Worm (Caenorhabditis elegans) whole organism, midembryonic: Measurements from ENCODE around the gene old-2.

ENCODE experiments used
- T22C8.4 ChIP-seq: fragments of 200-800 bp; sonication (Bioruptor generic); IDR thresholded peaks from 2 replicates; pipeline ENCODE4 v1.3.6; 2022; ENCODE audit warnings: missing genetic modification characterization, missing compliant biosample characterization
- cog-1 ChIP-seq: sonication (generic microtip); optimal IDR thresholded peaks from 2 replicates; lab custom pipeline; 2016; ENCODE audit warnings: missing genetic modification characterization, missing compliant biosample characterization
- flt-1 ChIP-seq: fragments of 200-800 bp; sonication (Bioruptor generic); IDR thresholded peaks from 2 replicates; pipeline ENCODE4 v1.3.6; 2022; ENCODE audit warnings: missing genetic modification characterization, missing compliant biosample characterization
- klf-2 ChIP-seq: fragments of 200-800 bp; sonication (Bioruptor generic); conservative IDR thresholded peaks from 2 replicates; pipeline ENCODE4 v1.3.6; 2022; ENCODE audit warnings: missing genetic modification reagents, missing genetic modification characterization, missing compliant biosample characterization
- med-1 ChIP-seq: sonication (generic microtip); optimal IDR thresholded peaks from 2 replicates; lab custom pipeline; 2017; ENCODE audit warnings: missing genetic modification characterization, mild to moderate bottlenecking, missing compliant biosample characterization, antibody characterized with exemption, missing genetic modification reagents; ENCODE audit not compliant: insufficient read depth
- ref-1 ChIP-seq: fragments of 200-800 bp; sonication (Bioruptor generic); conservative IDR thresholded peaks from 2 replicates; pipeline ENCODE4 v1.3.6; 2022; ENCODE audit warnings: missing genetic modification reagents, missing genetic modification characterization, missing compliant biosample characterization
- tab-1 ChIP-seq: fragments of 200-800 bp; sonication (Bioruptor generic); IDR thresholded peaks from 2 replicates; pipeline ENCODE4 v1.3.6; 2022; ENCODE audit warnings: missing genetic modification characterization, missing compliant biosample characterization
- ztf-23 ChIP-seq: fragments of 200-800 bp; sonication (Bioruptor generic); IDR thresholded peaks from 2 replicates; pipeline ENCODE4 v1.3.6; 2022; ENCODE audit warnings: missing genetic modification reagents, missing genetic modification characterization, missing compliant biosample characterization
- ztf-29 ChIP-seq: fragments of 200-800 bp; sonication (Bioruptor generic); IDR thresholded peaks from 2 replicates; pipeline ENCODE4 v1.3.6; 2022; ENCODE audit warnings: missing genetic modification reagents, missing genetic modification characterization, missing compliant biosample characterization

Gene old-2

ce11 chrII:9849497-9849896, at the start of gene old-2:
TSS of gene old-2 (minus strand) at chrII:9849597.
- no peak for TF ChIP-seq T22C8.4
- no peak for TF ChIP-seq ref-1 (GFP tag; lab: Robert Waterston, UW)
- TF ChIP-seq ztf-29 (GFP tag; lab: Robert Waterston, UW), result no peak
- no peak for TF ChIP-seq flt-1 (GFP tag; lab: Robert Waterston, UW)
- no peak for TF ChIP-seq cog-1 (tag; lab: Kevin White, UChicago)
- TF ChIP-seq tab-1, result no peak
- TF ChIP-seq med-1 (GFP tag; lab: Kevin White, UChicago), result no peak
- TF ChIP-seq ztf-23 (GFP tag; lab: Robert Waterston, UW), result no peak
- no peak for TF ChIP-seq klf-2

- TF ChIP-seq med-1 (GFP tag; lab: Kevin White, UChicago), result no peak
- no peak for TF ChIP-seq cog-1 (tag; lab: Kevin White, UChicago)
- TF ChIP-seq ztf-29 (GFP tag; lab: Robert Waterston, UW), result no peak
- no peak for TF ChIP-seq T22C8.4
- TF ChIP-seq ztf-23 (GFP tag; lab: Robert Waterston, UW), result no peak
- no peak for TF ChIP-seq flt-1 (GFP tag; lab: Robert Waterston, UW)
- no peak for TF ChIP-seq klf-2
These were observed 49.3 kb upstream of the old-2 start for ce11 chrII:9898744-9899143.

- TF ChIP-seq ztf-23 (GFP tag; lab: Robert Waterston, UW), result no peak
- no peak for TF ChIP-seq ztf-29 (GFP tag; lab: Robert Waterston, UW)
These were observed 45.8 kb upstream of the old-2 start for ce11 chrII:9895173-9895572.

- TF ChIP-seq cog-1 (tag; lab: Kevin White, UChicago) (no peak), ref-1 (GFP tag; lab: Robert Waterston, UW) (no peak), flt-1 (GFP tag; lab: Robert Waterston, UW) (no peak), T22C8.4 (no peak), med-1 (GFP tag; lab: Kevin White, UChicago) (no peak), ztf-23 (GFP tag; lab: Robert Waterston, UW) (no peak), klf-2 (no peak), ztf-29 (GFP tag; lab: Robert Waterston, UW) (no peak), tab-1 (no peak)
These were observed 45.0 kb upstream of the old-2 start, which contains the start of gene F26C11.1 for ce11 chrII:9894435-9894834. TSS of gene F26C11.1 (plus strand) at chrII:9894735.

ce11 chrII:9892409-9892808, 43.0 kb upstream of the old-2 start, which contains the start of gene C08H9.16:
TSS of gene C08H9.16 (plus strand) at chrII:9892778.
- TF ChIP-seq flt-1 (GFP tag; lab: Robert Waterston, UW) (no peak), ref-1 (GFP tag; lab: Robert Waterston, UW) (no peak), med-1 (GFP tag; lab: Kevin White, UChicago) (no peak), ztf-23 (GFP tag; lab: Robert Waterston, UW) (no peak), T22C8.4 (no peak), tab-1 (no peak), cog-1 (tag; lab: Kevin White, UChicago) (no peak), klf-2 (no peak), ztf-29 (GFP tag; lab: Robert Waterston, UW) (no peak)

ce11 chrII:9891823-9892222, 42.4 kb upstream of the old-2 start:
- no peak for TF ChIP-seq flt-1 (GFP tag; lab: Robert Waterston, UW)
- TF ChIP-seq med-1 (GFP tag; lab: Kevin White, UChicago), result no peak
- TF ChIP-seq T22C8.4, result no peak
- TF ChIP-seq cog-1 (tag; lab: Kevin White, UChicago), result no peak
- no peak for TF ChIP-seq klf-2
- TF ChIP-seq ztf-23 (GFP tag; lab: Robert Waterston, UW), result no peak
- TF ChIP-seq ztf-29 (GFP tag; lab: Robert Waterston, UW), result no peak
- no peak for TF ChIP-seq tab-1
- no peak for TF ChIP-seq ref-1 (GFP tag; lab: Robert Waterston, UW)

- no peak for TF ChIP-seq cog-1 (tag; lab: Kevin White, UChicago)
- TF ChIP-seq med-1 (GFP tag; lab: Kevin White, UChicago), result no peak
- TF ChIP-seq ztf-29 (GFP tag; lab: Robert Waterston, UW), result no peak
These were observed 41.8 kb upstream of the old-2 start, which contains the start of gene vgln-1 for ce11 chrII:9891031-9891689. TSS of gene vgln-1 (minus strand) at chrII:9891081.

- TF ChIP-seq ztf-23 (GFP tag; lab: Robert Waterston, UW), result no peak
- no peak for TF ChIP-seq klf-2
- no peak for TF ChIP-seq T22C8.4
These were observed 39.2 kb upstream of the old-2 start for ce11 chrII:9888549-9888948.

ce11 chrII:9886216-9886615, 36.8 kb upstream of the old-2 start, which contains the start of gene algn-8:
TSS of gene algn-8 (minus strand) at chrII:9886442.
- TF ChIP-seq ztf-29 (GFP tag; lab: Robert Waterston, UW), result no peak
- no peak for TF ChIP-seq med-1 (GFP tag; lab: Kevin White, UChicago)
- TF ChIP-seq flt-1 (GFP tag; lab: Robert Waterston, UW), result no peak
- no peak for TF ChIP-seq tab-1
- no peak for TF ChIP-seq klf-2
- TF ChIP-seq ref-1 (GFP tag; lab: Robert Waterston, UW), result no peak
- no peak for TF ChIP-seq cog-1 (tag; lab: Kevin White, UChicago)
- TF ChIP-seq T22C8.4, result no peak
- TF ChIP-seq ztf-23 (GFP tag; lab: Robert Waterston, UW), result no peak

ce11 chrII:9880826-9881225, 31.4 kb upstream of the old-2 start, which contains the start of gene C08H9.15:
TSS of gene C08H9.15 (plus strand) at chrII:9881193.
- TF ChIP-seq T22C8.4 (no peak), ztf-29 (GFP tag; lab: Robert Waterston, UW) (no peak), tab-1 (no peak), cog-1 (tag; lab: Kevin White, UChicago) (no peak), med-1 (GFP tag; lab: Kevin White, UChicago) (no peak), flt-1 (GFP tag; lab: Robert Waterston, UW) (no peak), klf-2 (no peak)
